Worm (Caenorhabditis elegans) whole organism, late embryonic: Measurements from ENCODE around the gene C47A10.16.

ENCODE experiments used
- ets-4 ChIP-seq: sonication (generic microtip); optimal IDR thresholded peaks from 2 replicates; lab custom pipeline; 2016; ENCODE audit warnings: missing genetic modification characterization, missing compliant biosample characterization
- lin-11 ChIP-seq: fragments of 200-800 bp; sonication (Bioruptor generic); optimal IDR thresholded peaks from 2 replicates; lab custom pipeline; 2018; ENCODE audit warnings: mild to moderate bottlenecking, missing genetic modification characterization, missing compliant biosample characterization

ce11 chrV:17773108-17773507 is 8.1 kb upstream of the C47A10.16 start, which contains the start of gene sre-21:
- TF ChIP-seq lin-11 (no peak), ets-4 (tag; lab: Kevin White, UChicago) (no peak)
